Worm (Caenorhabditis elegans): ENCODE results near the gene unc-85.

The unc-85 gene

DNA sequence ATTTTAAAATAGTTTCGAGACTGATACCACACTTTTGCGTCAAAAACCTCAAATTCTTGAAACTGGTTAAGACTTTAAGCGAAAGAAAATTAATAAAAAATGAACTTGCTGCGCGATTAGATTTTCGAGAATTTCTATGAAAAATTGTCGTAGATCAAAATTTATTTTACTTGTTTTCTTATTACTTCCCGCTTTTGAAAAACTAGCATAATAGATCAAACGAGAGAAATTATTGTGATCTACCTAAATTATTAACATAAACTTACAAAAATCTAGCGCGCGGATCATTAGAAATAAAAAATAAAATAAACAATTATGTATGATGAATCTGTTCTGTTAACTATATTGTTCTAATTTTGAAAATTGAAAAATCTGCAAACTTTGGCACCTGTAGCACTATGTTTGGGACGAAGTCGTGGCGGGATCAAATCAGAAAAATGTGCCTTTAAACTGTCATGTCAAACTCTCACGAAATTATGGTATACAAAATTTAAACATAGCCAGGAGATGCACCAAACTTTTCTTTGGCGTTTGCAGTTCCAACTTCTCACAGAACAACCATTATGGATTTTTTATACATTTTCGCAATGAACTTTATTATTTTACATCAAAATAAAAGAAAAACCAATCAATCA lies 25.0 kb downstream of the unc-85 start:
- no peak for TF ChIP-seq cog-1 (tag; optimal IDR thresholded peaks at IDR 0.05)
- no peak for TF ChIP-seq med-1 (GFP tag; optimal IDR thresholded peaks at IDR 0.05; ENCODE audit: insufficient read depth)
- no peak for TF ChIP-seq klf-2 (GFP tag; conservative IDR thresholded peaks at IDR 0.05)
- TF ChIP-seq tab-1 (GFP tag; IDR thresholded peaks at IDR 0.05) = no peak
- no peak for TF ChIP-seq ztf-23 (GFP tag; IDR thresholded peaks at IDR 0.05)
- TF ChIP-seq flt-1 (GFP tag; IDR thresholded peaks at IDR 0.05) = no peak
- no peak for TF ChIP-seq ztf-29 (GFP tag; IDR thresholded peaks at IDR 0.05)
- no peak for TF ChIP-seq T22C8.4 (GFP tag; IDR thresholded peaks at IDR 0.05)
- TF ChIP-seq ref-1 (GFP tag; conservative IDR thresholded peaks at IDR 0.05) = no peak

DNA sequence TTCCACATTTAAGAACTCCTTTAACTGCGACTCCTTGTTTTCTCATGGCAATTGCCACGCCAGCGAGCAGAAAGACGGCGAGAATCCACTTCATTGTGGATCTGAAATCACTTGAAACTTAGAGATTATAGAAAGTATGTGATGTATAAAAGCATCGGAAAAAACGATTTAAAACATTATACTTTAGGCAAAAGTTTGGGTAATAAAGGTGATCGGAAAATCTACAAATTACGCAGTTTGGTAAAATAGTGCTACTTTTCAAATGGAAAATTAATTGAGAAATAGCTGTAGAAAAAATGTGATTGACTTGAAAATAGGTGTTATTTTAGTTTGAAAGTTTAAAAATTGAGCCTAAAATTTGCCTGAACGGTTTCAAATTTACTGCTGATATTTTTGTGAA lies 25.9 kb downstream of the unc-85 start, which contains the start of gene ttr-41:
TSS of gene ttr-41 (minus strand) at position 101 of the 400 bp plus-strand sequence.
- TF ChIP-seq med-1 (GFP tag; optimal IDR thresholded peaks at IDR 0.05; ENCODE audit: insufficient read depth) = no peak
- TF ChIP-seq klf-2 (GFP tag; conservative IDR thresholded peaks at IDR 0.05) = no peak
- TF ChIP-seq cog-1 (tag; optimal IDR thresholded peaks at IDR 0.05) = no peak
- TF ChIP-seq ref-1 (GFP tag; conservative IDR thresholded peaks at IDR 0.05) = no peak

DNA sequence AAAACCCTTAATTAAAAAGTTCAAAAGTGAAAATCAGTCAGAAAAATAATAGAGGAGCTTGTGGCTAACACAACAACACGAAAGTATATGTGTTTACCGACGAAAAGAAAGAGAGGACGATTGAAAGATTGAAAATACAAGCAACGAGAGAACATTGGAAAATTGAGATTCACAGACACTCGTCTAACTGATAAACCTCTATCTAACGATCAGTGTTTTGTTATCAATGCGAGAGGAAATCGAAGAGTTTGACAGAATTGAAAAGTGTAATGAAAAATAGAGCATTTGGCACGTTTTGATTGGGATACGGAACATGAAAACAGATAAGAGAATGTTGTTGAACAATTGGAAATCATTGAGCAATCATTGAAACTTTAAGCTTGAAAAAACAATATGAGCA lies 26.8 kb downstream of the unc-85 start:
- TF ChIP-seq ztf-29 (GFP tag; IDR thresholded peaks at IDR 0.05) (no peak), flt-1 (GFP tag; IDR thresholded peaks at IDR 0.05) (no peak), ref-1 (GFP tag; conservative IDR thresholded peaks at IDR 0.05) (no peak)

ce11 chrII:4729733-4730132 lies 27.9 kb downstream of the unc-85 start, which contains the start of gene F41C3.7:
Gene F41C3.7, plus strand, starts transcription at chrII:4730033.
- TF ChIP-seq ref-1 (GFP tag; conservative IDR thresholded peaks at IDR 0.05) (no peak), cog-1 (tag; optimal IDR thresholded peaks at IDR 0.05) (no peak)

DNA sequence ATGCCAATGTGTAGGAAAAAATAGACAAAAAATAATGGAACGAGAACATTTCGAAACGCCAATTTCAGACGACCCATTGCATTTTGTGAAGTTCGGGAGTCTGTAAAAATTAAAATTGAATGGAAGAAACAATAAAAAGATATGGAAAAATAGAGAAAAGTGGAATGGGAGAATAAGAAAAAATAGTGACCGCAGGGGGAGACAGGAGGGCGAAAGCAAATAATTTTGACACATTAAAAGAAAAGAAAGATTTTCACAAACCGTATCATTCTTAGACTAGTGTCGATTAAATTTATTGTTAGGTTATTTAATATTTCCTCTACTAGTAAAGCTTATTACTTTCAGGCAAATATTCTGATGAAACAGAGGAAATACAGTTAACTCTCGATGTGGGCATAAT lies 32.0 kb downstream of the unc-85 start, which contains the start of gene F41C3.11:
TSS of gene F41C3.11 (minus strand) at position 101 of the 400 bp plus-strand sequence.
- TF ChIP-seq cog-1 (tag; optimal IDR thresholded peaks at IDR 0.05) (no peak), tab-1 (GFP tag; IDR thresholded peaks at IDR 0.05) (no peak), flt-1 (GFP tag; IDR thresholded peaks at IDR 0.05) (no peak), med-1 (GFP tag; optimal IDR thresholded peaks at IDR 0.05; ENCODE audit: insufficient read depth) (no peak), ztf-29 (GFP tag; IDR thresholded peaks at IDR 0.05) (no peak), ztf-23 (GFP tag; IDR thresholded peaks at IDR 0.05) (no peak), T22C8.4 (GFP tag; IDR thresholded peaks at IDR 0.05) (no peak), klf-2 (GFP tag; conservative IDR thresholded peaks at IDR 0.05) (no peak), ref-1 (GFP tag; conservative IDR thresholded peaks at IDR 0.05) (no peak)

- TF ChIP-seq T22C8.4 (GFP tag; IDR thresholded peaks at IDR 0.05) = no peak
- no peak for TF ChIP-seq klf-2 (GFP tag; conservative IDR thresholded peaks at IDR 0.05)
Measured at ce11 chrII:4734477-4734876, 32.6 kb downstream of the unc-85 start.

DNA sequence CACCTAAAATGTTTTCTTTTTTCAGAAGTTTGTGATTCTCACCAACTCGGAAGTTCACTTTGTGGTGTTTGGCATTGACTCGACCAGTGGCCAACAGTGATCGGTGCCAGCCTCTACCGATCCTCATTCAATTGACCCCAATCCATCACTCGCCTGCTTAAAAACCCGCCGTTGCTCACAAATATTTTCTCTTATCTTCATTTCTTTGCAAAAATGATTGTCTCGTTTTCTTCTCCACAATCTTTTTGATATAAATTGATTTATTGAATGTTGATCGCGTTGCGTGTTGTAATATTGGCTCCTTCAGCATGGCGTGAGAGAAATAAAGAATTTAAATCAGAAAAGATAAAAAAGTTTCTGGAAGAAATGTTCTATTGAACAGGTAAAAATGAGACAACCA lies 34.7 kb downstream of the unc-85 start:
- TF ChIP-seq ztf-23 (GFP tag; IDR thresholded peaks at IDR 0.05) (no peak), med-1 (GFP tag; optimal IDR thresholded peaks at IDR 0.05; ENCODE audit: insufficient read depth) (no peak), ref-1 (GFP tag; conservative IDR thresholded peaks at IDR 0.05) (no peak), ztf-29 (GFP tag; IDR thresholded peaks at IDR 0.05) (no peak), tab-1 (GFP tag; IDR thresholded peaks at IDR 0.05) (no peak), cog-1 (tag; optimal IDR thresholded peaks at IDR 0.05) (no peak), T22C8.4 (GFP tag; IDR thresholded peaks at IDR 0.05) (no peak), klf-2 (GFP tag; conservative IDR thresholded peaks at IDR 0.05) (no peak), flt-1 (GFP tag; IDR thresholded peaks at IDR 0.05) (no peak)

DNA sequence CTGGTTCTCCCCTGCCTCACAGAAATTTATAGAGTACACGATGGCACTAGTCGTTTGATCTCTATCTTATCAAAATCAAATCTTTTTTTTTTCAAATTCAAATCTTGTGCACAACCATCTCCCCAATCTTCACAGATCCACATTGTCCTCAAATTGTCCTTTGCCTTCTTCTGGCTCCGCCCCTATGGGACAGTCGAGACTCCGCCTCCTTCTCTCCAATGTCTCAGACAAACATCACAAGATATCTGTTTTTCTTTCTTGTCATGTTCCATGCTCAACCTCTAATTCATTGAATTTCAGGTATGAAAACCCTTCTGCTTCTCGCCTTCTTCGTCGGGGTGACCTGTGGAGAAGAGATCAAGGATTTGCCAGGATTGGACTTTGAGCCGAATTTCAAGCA lies 35.5 kb downstream of the unc-85 start, which contains the start of gene ctsa-1.1:
TSS of gene ctsa-1.1 (plus strand) at position 301 of the 400 bp plus-strand sequence.
- TF ChIP-seq flt-1 (GFP tag; IDR thresholded peaks at IDR 0.05) (no peak), ztf-29 (GFP tag; IDR thresholded peaks at IDR 0.05) (no peak)

DNA sequence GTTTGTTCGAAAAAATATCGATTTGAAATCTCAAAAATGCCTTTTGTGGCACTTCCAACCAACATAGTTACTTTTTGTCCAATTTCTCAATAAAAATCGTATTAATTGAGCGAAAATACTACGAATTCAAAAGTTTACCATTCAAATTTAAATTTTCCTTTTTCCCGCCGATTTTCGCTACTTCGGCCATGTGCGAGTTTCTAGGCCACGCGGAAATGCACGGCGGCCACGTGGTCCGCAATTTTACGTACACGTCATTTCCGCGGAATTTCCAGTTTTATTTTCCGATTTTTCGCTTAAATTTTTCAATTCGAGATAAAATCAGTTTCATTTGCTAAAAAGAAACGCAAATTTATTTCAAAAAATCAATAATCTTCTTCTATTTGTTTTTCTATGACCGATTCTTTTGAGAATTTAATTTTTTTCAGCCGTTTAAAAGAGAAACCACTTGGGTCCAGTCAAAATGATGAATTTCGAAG lies 38.2 kb downstream of the unc-85 start, which contains the start of gene eas-1:
TSS of gene eas-1 (plus strand) at position 429 of the 479 bp plus-strand sequence.
- TF ChIP-seq med-1 (GFP tag; optimal IDR thresholded peaks at IDR 0.05; ENCODE audit: insufficient read depth) = no peak
- TF ChIP-seq klf-2 (GFP tag; conservative IDR thresholded peaks at IDR 0.05) = peak; percentile 62; the same call in 1 of the 2 replicates
- peak; percentile 21; the same call in 1 of the 2 replicates for TF ChIP-seq tab-1 (GFP tag; IDR thresholded peaks at IDR 0.05)
- TF ChIP-seq ref-1 (GFP tag; conservative IDR thresholded peaks at IDR 0.05) = no peak
- TF ChIP-seq ztf-23 (GFP tag; IDR thresholded peaks at IDR 0.05) = no peak
- peak; percentile 68 for TF ChIP-seq flt-1 (GFP tag; IDR thresholded peaks at IDR 0.05)

DNA sequence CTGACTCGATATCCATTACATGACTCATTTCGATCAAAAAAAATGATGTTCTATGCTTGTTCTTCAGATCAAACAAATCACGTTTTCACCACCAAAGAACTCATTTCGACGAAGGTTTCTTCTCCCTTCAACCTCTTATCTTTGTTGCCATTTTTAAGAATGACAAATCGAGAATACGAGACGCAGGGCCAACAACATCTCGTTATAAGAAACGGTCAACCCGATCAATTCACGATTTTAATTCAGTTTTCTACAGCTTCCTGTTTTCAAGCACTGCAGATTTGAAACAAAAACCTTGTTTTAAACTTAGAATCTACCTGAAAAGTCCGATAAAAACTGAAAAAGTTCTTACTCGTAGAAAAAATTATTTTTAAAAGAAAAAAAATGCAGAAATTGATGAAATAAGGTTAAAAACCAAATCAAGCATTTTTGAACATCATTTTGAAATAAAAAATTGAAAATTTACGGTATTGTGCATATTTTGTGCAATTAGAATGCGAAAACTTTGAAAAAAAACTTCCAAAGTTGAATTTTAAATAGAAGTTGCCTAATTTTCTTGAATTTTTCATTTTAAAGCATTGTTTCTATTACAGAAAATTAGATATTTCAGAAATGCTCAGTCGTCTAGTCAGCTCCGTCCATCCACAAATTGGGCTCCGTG lies 39.8 kb downstream of the unc-85 start, which contains the start of gene acs-11:
TSS of gene acs-11 (plus strand) at position 611 of the 661 bp plus-strand sequence.
- TF ChIP-seq cog-1 (tag; optimal IDR thresholded peaks at IDR 0.05) (no peak), ztf-23 (GFP tag; IDR thresholded peaks at IDR 0.05) (no peak), T22C8.4 (GFP tag; IDR thresholded peaks at IDR 0.05) (no peak), ztf-29 (GFP tag; IDR thresholded peaks at IDR 0.05) (no peak), med-1 (GFP tag; optimal IDR thresholded peaks at IDR 0.05; ENCODE audit: insufficient read depth) (no peak), tab-1 (GFP tag; IDR thresholded peaks at IDR 0.05) (no peak), klf-2 (GFP tag; conservative IDR thresholded peaks at IDR 0.05) (no peak), flt-1 (GFP tag; IDR thresholded peaks at IDR 0.05) (no peak), ref-1 (GFP tag; conservative IDR thresholded peaks at IDR 0.05) (no peak)
